Worm (Caenorhabditis elegans) whole organism, L1 larva: Measurements from ENCODE around the gene sre-54.
A peak's percentile ranks its signal among the peaks of the same experiment; 100 is the strongest.

Experiments used
- C16A3.4 ChIP-seq: fragments of 150-350 bp; optimal IDR thresholded peaks from 2 replicates; lab custom pipeline; 2014; ENCODE audit warnings: missing biosample characterization, missing genetic modification characterization
- C34B4.2 ChIP-seq: sonication (generic microtip); optimal IDR thresholded peaks from 2 replicates; lab custom pipeline; 2017; ENCODE audit warnings: mild to moderate bottlenecking, missing genetic modification characterization, missing compliant biosample characterization
- F16B12.6 ChIP-seq: fragments of 150-350 bp; optimal IDR thresholded peaks from 2 replicates; lab custom pipeline; 2014; ENCODE audit warnings: missing biosample characterization, missing genetic modification characterization
- alr-1 ChIP-seq: fragments of 200-800 bp; sonication (Bioruptor generic); optimal IDR thresholded peaks from 2 replicates; lab custom pipeline; 2018; ENCODE audit warnings: borderline replicate concordance, mild to moderate bottlenecking, missing genetic modification characterization, missing compliant biosample characterization
- aly-2 ChIP-seq: fragments of 150-350 bp; optimal IDR thresholded peaks from 2 replicates; lab custom pipeline; 2014; ENCODE audit warnings: missing biosample characterization, missing genetic modification characterization
- blmp-1 ChIP-seq: fragments of 150-350 bp; optimal IDR thresholded peaks from 2 replicates; lab custom pipeline; 2014; ENCODE audit warnings: missing biosample characterization, missing genetic modification characterization
- ceh-82 ChIP-seq, 3 experiments: fragments of 150-350 bp in 1 of 3; sonication (generic microtip) in 2 of 3; optimal IDR thresholded peaks; 2 replicates each; lab custom pipeline; 2014 to 2017; ENCODE audit warnings: missing biosample characterization in 3 of 3, missing genetic modification characterization in 3 of 3
- ceh-88 ChIP-seq: fragments of 200-800 bp; sonication (Bioruptor generic); IDR thresholded peaks from 2 replicates; pipeline ENCODE4 v1.3.6; 2022; ENCODE audit warnings: missing genetic modification characterization, missing compliant biosample characterization
- ceh-90 ChIP-seq: sonication (generic microtip); optimal IDR thresholded peaks from 2 replicates; lab custom pipeline; 2016; ENCODE audit warnings: missing genetic modification characterization, missing compliant biosample characterization
- dsc-1 ChIP-seq: sonication (generic microtip); optimal IDR thresholded peaks from 2 replicates; lab custom pipeline; 2016; ENCODE audit warnings: mild to moderate bottlenecking, missing genetic modification characterization, missing compliant biosample characterization
- efl-1 ChIP-seq, 4 experiments: fragments of 150-350 bp; optimal IDR thresholded peaks in 3 of 4; peaks in 1 of 4; 1 replicate in 1 of 4; 2 replicates in 3 of 4; lab custom pipeline; 2014; ENCODE audit warnings: missing biosample characterization in 2 of 4, missing genetic modification characterization in 2 of 4, missing genetic modification reagents in 2 of 4
- egl-13 ChIP-seq: sonication (generic microtip); optimal IDR thresholded peaks from 2 replicates; lab custom pipeline; 2016; ENCODE audit warnings: missing genotype, missing genetic modification reagents, missing genetic modification characterization, missing compliant biosample characterization
- ets-5 ChIP-seq: fragments of 200-800 bp; sonication (Bioruptor generic); IDR thresholded peaks from 2 replicates; pipeline ENCODE4 v1.3.6; 2022; ENCODE audit warnings: missing genetic modification characterization, missing compliant biosample characterization
- fkh-10 ChIP-seq: sonication (generic microtip); optimal IDR thresholded peaks from 2 replicates; lab custom pipeline; 2017; ENCODE audit warnings: missing biosample characterization, missing genetic modification reagents, missing genetic modification characterization
- fkh-8 ChIP-seq: sonication (generic microtip); optimal IDR thresholded peaks from 2 replicates; lab custom pipeline; 2016; ENCODE audit warnings: mild to moderate bottlenecking, missing genetic modification characterization, missing compliant biosample characterization
- fos-1 ChIP-seq: fragments of 150-350 bp; optimal IDR thresholded peaks from 2 replicates; lab custom pipeline; 2014; ENCODE audit warnings: missing biosample characterization, missing genetic modification characterization
- grh-1 ChIP-seq: fragments of 200-800 bp; sonication (Bioruptor generic); IDR thresholded peaks from 2 replicates; pipeline ENCODE4 v1.3.6; 2022; ENCODE audit warnings: missing genetic modification reagents, missing genetic modification characterization, missing compliant biosample characterization
- hlh-17 ChIP-seq: fragments of 200-800 bp; sonication (Bioruptor generic); optimal IDR thresholded peaks from 2 replicates; lab custom pipeline; 2018; ENCODE audit warnings: missing genetic modification characterization, mild to moderate bottlenecking, missing compliant biosample characterization, moderate library complexity, borderline replicate concordance
- hlh-4 ChIP-seq: sonication (generic microtip); optimal IDR thresholded peaks from 2 replicates; lab custom pipeline; 2016; ENCODE audit warnings: mild to moderate bottlenecking, missing genetic modification characterization, missing compliant biosample characterization
- hpl-2 ChIP-seq: fragments of 150-350 bp; optimal IDR thresholded peaks from 2 replicates; lab custom pipeline; 2014; ENCODE audit warnings: missing biosample characterization, missing genetic modification reagents, missing genetic modification characterization
- irx-1 ChIP-seq: sonication (generic microtip); optimal IDR thresholded peaks from 2 replicates; lab custom pipeline; 2016; ENCODE audit warnings: missing genetic modification characterization, missing compliant biosample characterization
- isw-1 ChIP-seq: fragments of 200-800 bp; sonication (Bioruptor generic); IDR thresholded peaks from 2 replicates; pipeline ENCODE4 v1.3.6; 2022; ENCODE audit warnings: missing genetic modification characterization, missing compliant biosample characterization
- jun-1 ChIP-seq: fragments of 150-350 bp; optimal IDR thresholded peaks from 2 replicates; lab custom pipeline; 2014; ENCODE audit warnings: missing biosample characterization, missing genetic modification reagents, missing genetic modification characterization
- lin-13 ChIP-seq: fragments of 150-350 bp; optimal IDR thresholded peaks from 2 replicates; lab custom pipeline; 2014; ENCODE audit warnings: missing biosample characterization, missing genetic modification reagents, missing genetic modification characterization
- lin-39 ChIP-seq: fragments of 150-350 bp; optimal IDR thresholded peaks from 2 replicates; lab custom pipeline; 2014; ENCODE audit warnings: missing biosample characterization, missing genetic modification reagents, missing genetic modification characterization
- lir-3 ChIP-seq: sonication (generic microtip); optimal IDR thresholded peaks from 2 replicates; lab custom pipeline; 2016; ENCODE audit warnings: mild to moderate bottlenecking, missing genetic modification characterization, moderate library complexity, missing compliant biosample characterization; ENCODE audit not compliant: poor library complexity
- mep-1 ChIP-seq: fragments of 150-350 bp; optimal IDR thresholded peaks from 2 replicates; lab custom pipeline; 2014; ENCODE audit warnings: missing biosample characterization, missing genetic modification characterization
- nhr-11 ChIP-seq: fragments of 150-350 bp; optimal IDR thresholded peaks from 2 replicates; lab custom pipeline; 2014; ENCODE audit warnings: missing biosample characterization, missing genetic modification characterization
- nhr-19 ChIP-seq: fragments of 200-800 bp; sonication (Bioruptor generic); conservative IDR thresholded peaks from 2 replicates; pipeline ENCODE4 v1.3.6; 2022; ENCODE audit warnings: missing genetic modification characterization, missing compliant biosample characterization
- nhr-237 ChIP-seq: fragments of 150-350 bp; optimal IDR thresholded peaks from 2 replicates; lab custom pipeline; 2014; ENCODE audit warnings: missing biosample characterization, missing genetic modification characterization
- nhr-47 ChIP-seq: sonication (generic microtip); optimal IDR thresholded peaks from 2 replicates; lab custom pipeline; 2016; ENCODE audit warnings: mild to moderate bottlenecking, missing genetic modification characterization, moderate library complexity, missing compliant biosample characterization
- nhr-71 ChIP-seq: sonication (generic microtip); optimal IDR thresholded peaks from 2 replicates; lab custom pipeline; 2016; ENCODE audit warnings: mild to moderate bottlenecking, missing genetic modification characterization, moderate library complexity, missing compliant biosample characterization
- nhr-76 ChIP-seq: sonication (generic microtip); optimal IDR thresholded peaks from 2 replicates; lab custom pipeline; 2017; ENCODE audit warnings: missing biosample characterization, missing genetic modification characterization
- nhr-77 ChIP-seq: fragments of 150-350 bp; optimal IDR thresholded peaks from 2 replicates; lab custom pipeline; 2014; ENCODE audit warnings: missing biosample characterization, missing genetic modification characterization
- nhr-84 ChIP-seq: sonication (generic microtip); optimal IDR thresholded peaks from 2 replicates; lab custom pipeline; 2017; ENCODE audit warnings: missing biosample characterization, missing genetic modification characterization
- nhr-85 ChIP-seq: sonication (generic microtip); peaks from one replicate; lab custom pipeline; 2016; ENCODE audit warnings: missing genetic modification characterization, inconsistent platforms, missing compliant biosample characterization
- nhr-90 ChIP-seq: sonication (generic microtip); optimal IDR thresholded peaks from 2 replicates; lab custom pipeline; 2016; ENCODE audit warnings: mild to moderate bottlenecking, missing genetic modification characterization, missing compliant biosample characterization; ENCODE audit not compliant: poor library complexity
- pqm-1 ChIP-seq: sonication (generic microtip); optimal IDR thresholded peaks from 3 replicates; lab custom pipeline; 2017; ENCODE audit warnings: missing biosample characterization, missing genetic modification characterization
- rnt-1 ChIP-seq: sonication (generic microtip); optimal IDR thresholded peaks from 2 replicates; lab custom pipeline; 2016; ENCODE audit warnings: mild to moderate bottlenecking, missing genetic modification characterization, moderate library complexity, missing compliant biosample characterization
- skn-1 ChIP-seq: fragments of 150-350 bp; optimal IDR thresholded peaks from 2 replicates; lab custom pipeline; 2014; ENCODE audit warnings: missing biosample characterization, missing genetic modification characterization
- snu-23 ChIP-seq: sonication (generic microtip); optimal IDR thresholded peaks from 2 replicates; lab custom pipeline; 2016; ENCODE audit warnings: missing genetic modification characterization, missing compliant biosample characterization
- sup-37 ChIP-seq: fragments of 200-800 bp; sonication (Bioruptor generic); optimal IDR thresholded peaks from 2 replicates; lab custom pipeline; 2018; ENCODE audit warnings: mild to moderate bottlenecking, missing genetic modification characterization, missing compliant biosample characterization
- unc-62 ChIP-seq: fragments of 150-350 bp; optimal IDR thresholded peaks from 2 replicates; lab custom pipeline; 2014; ENCODE audit warnings: missing biosample characterization, missing genetic modification reagents, missing genetic modification characterization
- unc-86 ChIP-seq: sonication (generic microtip); optimal IDR thresholded peaks from 2 replicates; lab custom pipeline; 2016; ENCODE audit warnings: missing genetic modification characterization, missing compliant biosample characterization
- unc-98 ChIP-seq: fragments of 200-800 bp; sonication (Bioruptor generic); IDR thresholded peaks from 2 replicates; pipeline ENCODE4 v1.3.6; 2022; ENCODE audit warnings: missing genetic modification characterization, missing compliant biosample characterization
- vab-15 ChIP-seq: sonication (generic microtip); optimal IDR thresholded peaks from 2 replicates; lab custom pipeline; 2017; ENCODE audit warnings: missing genotype, mild to moderate bottlenecking, missing genetic modification characterization, missing compliant biosample characterization
- xbp-1 ChIP-seq: sonication (generic microtip); optimal IDR thresholded peaks from 2 replicates; lab custom pipeline; 2016; ENCODE audit warnings: missing genetic modification characterization, missing compliant biosample characterization
- zag-1 ChIP-seq: fragments of 150-350 bp; optimal IDR thresholded peaks from 2 replicates; lab custom pipeline; 2014; ENCODE audit warnings: missing biosample characterization, missing genetic modification characterization
- zip-4 ChIP-seq: fragments of 200-800 bp; sonication (Bioruptor generic); optimal IDR thresholded peaks from 2 replicates; lab custom pipeline; 2018; ENCODE audit warnings: mild to moderate bottlenecking, missing genetic modification characterization, moderate library complexity, missing compliant biosample characterization
- ztf-11 ChIP-seq, 2 experiments: sonication (generic microtip); optimal IDR thresholded peaks; 2 replicates each; lab custom pipeline; 2016 to 2017; ENCODE audit warnings: missing genetic modification characterization in 2 of 2, missing biosample characterization in 1 of 2, missing compliant biosample characterization in 1 of 2
- ztf-4 ChIP-seq: fragments of 150-350 bp; optimal IDR thresholded peaks from 2 replicates; lab custom pipeline; 2014; ENCODE audit warnings: missing biosample characterization, missing genetic modification characterization

sre-54 gene

ce11 chrII:12382625-12383562 is 50.2 kb downstream of the sre-54 start, which contains the start of gene btb-14 (continued):
- no peak for TF ChIP-seq unc-98 (GFP tag; lab: Robert Waterston, UW)
- no peak for TF ChIP-seq hpl-2 (GFP tag; lab: Kevin White, UChicago)
- TF ChIP-seq C34B4.2 (tag; lab: Kevin White, UChicago): no peak
- TF ChIP-seq unc-62 (GFP tag; lab: Kevin White, UChicago): no peak
- peak; percentile 68 for TF ChIP-seq unc-86
- TF ChIP-seq fkh-8 (tag; lab: Kevin White, UChicago): peak; percentile 81
- TF ChIP-seq nhr-84: no peak
- TF ChIP-seq lin-13 (GFP tag; lab: Kevin White, UChicago): peak; percentile 59
- no peak for TF ChIP-seq grh-1 (GFP tag; lab: Robert Waterston, UW)
- TF ChIP-seq alr-1 (tag; lab: Kevin White, UChicago): no peak
- TF ChIP-seq skn-1: no peak
- no peak for TF ChIP-seq ceh-88 (GFP tag; lab: Robert Waterston, UW)
- peak; percentile 69 for TF ChIP-seq nhr-47
- no peak for TF ChIP-seq zag-1 (tag; lab: Kevin White, UChicago)
- TF ChIP-seq xbp-1: no peak
- TF ChIP-seq nhr-77 (tag; lab: Kevin White, UChicago): no peak
- TF ChIP-seq sup-37 (GFP tag; lab: Kevin White, UChicago): no peak
- TF ChIP-seq jun-1 (tag; lab: Kevin White, UChicago): no peak
- TF ChIP-seq ets-5 (GFP tag; lab: Robert Waterston, UW): no peak
- TF ChIP-seq egl-13 (tag; lab: Kevin White, UChicago): peak; percentile 72
- no peak for TF ChIP-seq nhr-237 (tag; lab: Kevin White, UChicago)
- TF ChIP-seq fkh-10 (GFP tag; lab: Kevin White, UChicago): peak; percentile 14
- peak; percentile 5 for TF ChIP-seq snu-23 (GFP tag; lab: Kevin White, UChicago)
- no peak for TF ChIP-seq F16B12.6
- no peak for TF ChIP-seq C16A3.4 (tag; lab: Kevin White, UChicago)
- TF ChIP-seq mep-1 (tag; lab: Kevin White, UChicago): no peak
- TF ChIP-seq isw-1 (GFP tag; lab: Robert Waterston, UW): peak; percentile 1; the same call in 1 of the 2 replicates
- peak; percentile 48 for TF ChIP-seq nhr-71 (tag; lab: Kevin White, UChicago)
- no peak for TF ChIP-seq nhr-11 (tag; lab: Kevin White, UChicago)
- TF ChIP-seq pqm-1 (tag; lab: Kevin White, UChicago): no peak
- TF ChIP-seq ztf-11 (tag; optimal IDR thresholded peaks at IDR 0.05; lab: Kevin White, UChicago): no peak
- TF ChIP-seq hlh-4 (tag; lab: Kevin White, UChicago): no peak
- TF ChIP-seq efl-1 (optimal IDR thresholded peaks at IDR 0.05; lab: Kevin White, UChicago): peak; percentile 36 to 37
- peak in 1 of 2 experiments; percentile 53 for TF ChIP-seq efl-1 (GFP tag; optimal IDR thresholded peaks at IDR 0.05 in 1 of 2; lab: Kevin White, UChicago)
- no peak for TF ChIP-seq aly-2
- TF ChIP-seq ceh-90 (tag; lab: Kevin White, UChicago): no peak
- no peak for TF ChIP-seq nhr-76 (tag; lab: Kevin White, UChicago)
- peak; percentile 8 for TF ChIP-seq nhr-85 (tag; lab: Kevin White, UChicago)
- no peak for TF ChIP-seq hlh-17 (GFP tag; lab: Kevin White, UChicago)
- no peak for TF ChIP-seq vab-15 (tag; lab: Kevin White, UChicago)
- TF ChIP-seq lin-39 (tag; lab: Kevin White, UChicago): no peak
- TF ChIP-seq nhr-90 (tag; lab: Kevin White, UChicago): no peak
- TF ChIP-seq lir-3: no peak
- peak; percentile 35 for TF ChIP-seq nhr-19
- TF ChIP-seq ceh-82 (tag; optimal IDR thresholded peaks at IDR 0.05; lab: Kevin White, UChicago): peak in 1 of 3 experiments; percentile 56
- no peak for TF ChIP-seq irx-1
- TF ChIP-seq dsc-1 (tag; lab: Kevin White, UChicago): peak; percentile 35
- no peak for TF ChIP-seq zip-4 (GFP tag; lab: Kevin White, UChicago)
- TF ChIP-seq blmp-1: no peak
- no peak for TF ChIP-seq ztf-4
- TF ChIP-seq fos-1 (tag; lab: Kevin White, UChicago): no peak
- TF ChIP-seq rnt-1 (tag; lab: Kevin White, UChicago): peak; percentile 77
